Fruit fly (Drosophila melanogaster): Measurements from ENCODE around the gene CG31826.

- TF ChIP-seq EcR (GFP tag; optimal IDR thresholded peaks at IDR 0.05) (no peak), CG14655 (GFP tag; optimal IDR thresholded peaks at IDR 0.05) (no peak), rn (GFP tag; IDR thresholded peaks at IDR 0.05) (no peak), Pif1A (GFP tag; optimal IDR thresholded peaks at IDR 0.05) (no peak)
Observed at dm6 chr2L:15752096-15752495, 20.8 kb downstream of the CG31826 start, which contains the start of gene Mtr4.
